Worm (Caenorhabditis elegans): ENCODE results near the gene C16B8.2.

- TF ChIP-seq hmbx-1 (tag; optimal IDR thresholded peaks at IDR 0.05) (no peak), aly-1 (tag; optimal IDR thresholded peaks at IDR 0.05) (no peak), ama-1 (optimal IDR thresholded peaks at IDR 0.05) (no peak), hmg-4 (GFP tag; optimal IDR thresholded peaks at IDR 0.05) (no peak), pes-1 (GFP tag; IDR thresholded peaks at IDR 0.05) (no peak), tbx-11 (GFP tag; IDR thresholded peaks at IDR 0.05) (no peak), flt-1 (GFP tag; IDR thresholded peaks at IDR 0.05) (no peak), B0310.2 (tag; optimal IDR thresholded peaks at IDR 0.05) (no peak), scrt-1 (GFP tag; IDR thresholded peaks at IDR 0.05) (no peak), sea-1 (GFP tag; conservative IDR thresholded peaks at IDR 0.05) (no peak), ets-7 (tag; optimal IDR thresholded peaks at IDR 0.05) (no peak)
Observed at ce11 chrX:3949026-3949425, 17.2 kb downstream of the C16B8.2 start.

Measured in whole organism, early embryonic.